Worm (Caenorhabditis elegans) whole organism, L3 larva: ENCODE results near the gene sto-5.

Experiments
- ama-1 ChIP-seq: fragments of 150-350 bp; optimal IDR thresholded peaks from 2 replicates; lab custom pipeline; 2018
- ceh-9 ChIP-seq: sonication (generic microtip); optimal IDR thresholded peaks from 2 replicates; lab custom pipeline; 2018; ENCODE audit warnings: missing biosample characterization, missing genetic modification characterization
- elt-3 ChIP-seq, 3 experiments: fragments of 150-350 bp in 1 of 3; sonication (generic microtip) in 2 of 3; optimal IDR thresholded peaks; 2 replicates in 2 of 3; 4 replicates in 1 of 3; lab custom pipeline; 2014 to 2017; ENCODE audit warnings: missing biosample characterization in 3 of 3, missing genetic modification characterization in 3 of 3
- fkh-10 ChIP-seq: sonication (generic microtip); optimal IDR thresholded peaks from 2 replicates; lab custom pipeline; 2017; ENCODE audit warnings: missing biosample characterization, missing genetic modification reagents, missing genetic modification characterization
- mdl-1 ChIP-seq: fragments of 150-350 bp; optimal IDR thresholded peaks from 2 replicates; lab custom pipeline; 2014; ENCODE audit warnings: missing biosample characterization, missing genetic modification characterization
- nhr-11 ChIP-seq: fragments of 150-350 bp; optimal IDR thresholded peaks from 2 replicates; lab custom pipeline; 2014; ENCODE audit warnings: missing biosample characterization, missing genetic modification characterization
- nhr-237 ChIP-seq: fragments of 150-350 bp; optimal IDR thresholded peaks from 2 replicates; lab custom pipeline; 2014; ENCODE audit warnings: missing biosample characterization, missing genetic modification characterization
- snpc-4 ChIP-seq: fragments of 150-350 bp; optimal IDR thresholded peaks from 2 replicates; lab custom pipeline; 2014; ENCODE audit warnings: missing biosample characterization, missing genetic modification characterization
- unc-62 ChIP-seq: fragments of 150-350 bp; sonication (generic microtip); optimal IDR thresholded peaks from 4 replicates; lab custom pipeline; 2014; ENCODE audit warnings: missing biosample characterization, missing genetic modification reagents, missing genetic modification characterization
- zag-1 ChIP-seq: fragments of 150-350 bp; optimal IDR thresholded peaks from 2 replicates; lab custom pipeline; 2014; ENCODE audit warnings: missing biosample characterization, missing genetic modification characterization

DNA sequence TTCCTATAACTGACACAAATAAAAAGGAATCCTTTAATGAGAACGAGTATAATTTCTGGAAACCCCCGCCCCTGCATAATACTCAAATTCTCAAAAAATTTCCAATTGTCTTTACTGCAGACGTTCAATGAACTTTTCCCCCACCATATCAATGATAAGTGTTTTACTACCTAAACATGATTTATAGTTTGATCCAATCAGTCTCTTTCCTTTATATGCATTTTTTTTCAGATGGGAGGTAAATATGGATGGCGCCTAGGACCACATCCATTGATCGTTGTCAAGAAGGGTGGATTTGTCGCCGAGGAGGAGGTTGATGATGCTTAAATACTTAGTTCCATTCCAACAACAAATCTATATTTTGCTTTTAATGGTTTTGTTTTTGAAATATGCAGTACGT is 38.1 kb downstream of the sto-5 start:
- TF ChIP-seq elt-3 (tag; optimal IDR thresholded peaks at IDR 0.05; lab: Kevin White, UChicago) (no peak), fkh-10 (GFP tag; lab: Kevin White, UChicago) (no peak), ceh-9 (no peak), nhr-11 (tag; lab: Kevin White, UChicago) (no peak), unc-62 (GFP tag; lab: Kevin White, UChicago) (no peak), zag-1 (no peak), ama-1 (no peak), mdl-1 (tag; lab: Kevin White, UChicago) (no peak), nhr-237 (no peak), snpc-4 (tag; lab: Kevin White, UChicago) (no peak)
